Worm (Caenorhabditis elegans): ENCODE measurements around the gene M151.7.

Gene M151.7

DNA sequence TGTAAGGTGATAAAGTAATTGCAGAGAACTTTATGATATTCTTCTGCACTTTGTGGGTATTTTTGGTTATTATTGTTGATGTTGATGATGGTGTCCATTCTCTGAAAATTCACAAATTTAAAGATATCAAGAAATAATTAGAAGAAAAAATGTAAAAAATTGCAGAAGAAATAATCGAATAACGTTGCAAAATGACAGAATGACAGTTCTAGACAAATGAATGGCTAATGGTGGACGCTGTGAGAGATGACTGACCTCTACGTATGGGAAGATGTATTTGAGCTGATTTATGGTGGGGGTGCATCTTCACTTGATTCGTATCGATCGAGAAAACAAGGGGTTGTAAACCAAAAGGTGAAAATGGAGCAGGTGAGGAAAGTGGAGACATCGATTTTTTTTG lies 51.4 kb downstream of the M151.7 start, which contains the start of gene sea-1:
Gene sea-1 (minus strand): TSS at position 101 of the 400 bp plus-strand sequence.
- no peak for TF ChIP-seq tbx-9 (tag; optimal IDR thresholded peaks at IDR 0.05; ENCODE audit: borderline replicate concordance)
- TF ChIP-seq ztf-3 (GFP tag; optimal IDR thresholded peaks at IDR 0.05), result no peak
- no peak for TF ChIP-seq F52B5.7 (tag; optimal IDR thresholded peaks at IDR 0.05)
- TF ChIP-seq mel-28 (tag; optimal IDR thresholded peaks at IDR 0.05; ENCODE audit: borderline replicate concordance), result no peak
- TF ChIP-seq F22D6.2 (tag; optimal IDR thresholded peaks at IDR 0.05), result no peak
- TF ChIP-seq nfyb-1 (GFP tag; IDR thresholded peaks at IDR 0.05), result no peak
- TF ChIP-seq Y67H2A.10 (GFP tag; conservative IDR thresholded peaks at IDR 0.05), result no peak
- TF ChIP-seq F23B12.7 (tag; optimal IDR thresholded peaks at IDR 0.05; ENCODE audit: insufficient read depth), result no peak
- TF ChIP-seq ztf-22 (GFP tag; optimal IDR thresholded peaks at IDR 0.05), result no peak
- no peak for TF ChIP-seq attf-6 (GFP tag; IDR thresholded peaks at IDR 0.05)
- TF ChIP-seq ztf-26 (tag; optimal IDR thresholded peaks at IDR 0.05), result no peak
- TF ChIP-seq F49E8.2 (tag; optimal IDR thresholded peaks at IDR 0.05; ENCODE audit: insufficient read depth), result no peak
- TF ChIP-seq tlf-1 (GFP tag; optimal IDR thresholded peaks at IDR 0.05), result no peak

Data from whole organism, young adult.